Fruit fly (Drosophila melanogaster) S2 (cell line): ENCODE data around the gene CG6656.

Experiments used
- CG8478 ChIP-seq: fragments of >200 bp; optimal IDR thresholded peaks from 2 replicates; lab custom pipeline; 2018
- CTCF ChIP-seq, 2 experiments: fragments of >200 bp; optimal IDR thresholded peaks; 2 replicates each; lab custom pipeline; 2018

dm6 chr3R:21916987-21917386 lies 41.9 kb downstream of the CG6656 start:
- no peak for TF ChIP-seq CG8478 (lab: Kevin White, UChicago)
- TF ChIP-seq CTCF (optimal IDR thresholded peaks at IDR 0.05; lab: Kevin White, UChicago) = no peak
